Worm (Caenorhabditis elegans) whole organism, L4 larva: ENCODE data around the gene ZC443.4.
A peak's percentile ranks its signal among the peaks of the same experiment; 100 is the strongest.

Source experiments
- D1046.2 ChIP-seq: fragments of 200-800 bp; sonication (Bioruptor generic); IDR thresholded peaks from 2 replicates; pipeline ENCODE4 v1.3.6; 2022; ENCODE audit warnings: missing genetic modification characterization, missing compliant biosample characterization
- F44E2.7 ChIP-seq: fragments of 200-800 bp; sonication (Bioruptor generic); IDR thresholded peaks from 2 replicates; pipeline ENCODE4 v2.1.2; 2022; ENCODE audit warnings: missing genetic modification characterization, missing compliant biosample characterization
- T26A8.4 ChIP-seq: fragments of 200-800 bp; sonication (Bioruptor generic); IDR thresholded peaks from 2 replicates; pipeline ENCODE4 v1.3.6; 2022; ENCODE audit warnings: missing genetic modification characterization, missing compliant biosample characterization
- Y75B8A.6 ChIP-seq: fragments of 200-800 bp; sonication (Bioruptor generic); IDR thresholded peaks from 2 replicates; pipeline ENCODE4 v1.3.6; 2022; ENCODE audit warnings: missing genetic modification reagents, missing genetic modification characterization, missing compliant biosample characterization
- ZK337.2 ChIP-seq: fragments of 200-800 bp; sonication (Bioruptor generic); IDR thresholded peaks from 2 replicates; pipeline ENCODE4 v1.3.6; 2022; ENCODE audit warnings: missing genetic modification reagents, missing genetic modification characterization, missing compliant biosample characterization
- aly-2 ChIP-seq: sonication (generic microtip); optimal IDR thresholded peaks from 2 replicates; lab custom pipeline; 2018; ENCODE audit warnings: missing biosample characterization, missing genetic modification characterization
- ama-1 ChIP-seq: fragments of 150-350 bp; optimal IDR thresholded peaks from 2 replicates; lab custom pipeline; 2014; ENCODE audit warnings: inconsistent platforms, mixed read lengths
- arid-1 ChIP-seq: fragments of 200-800 bp; sonication (Bioruptor generic); conservative IDR thresholded peaks from 2 replicates; pipeline ENCODE4 v1.3.6; 2022; ENCODE audit warnings: missing genetic modification reagents, missing genetic modification characterization, missing compliant biosample characterization
- ceh-28 ChIP-seq: fragments of 150-350 bp; optimal IDR thresholded peaks from 2 replicates; lab custom pipeline; 2014; ENCODE audit warnings: missing biosample characterization, missing genetic modification reagents, missing genetic modification characterization
- daf-16 ChIP-seq, 3 experiments: sonication (generic microtip); optimal IDR thresholded peaks; 2 replicates each; lab custom pipeline; 2016 to 2017; ENCODE audit warnings: missing genetic modification characterization in 3 of 3, missing genetic modification reagents in 3 of 3, mild to moderate bottlenecking in 2 of 3, missing compliant biosample characterization in 2 of 3, missing biosample characterization in 1 of 3, moderate library complexity in 1 of 3
- daf-19 ChIP-seq: fragments of 200-800 bp; sonication (Bioruptor generic); conservative IDR thresholded peaks from 2 replicates; pipeline ENCODE4 v1.3.6; 2022; ENCODE audit warnings: missing genetic modification characterization, missing compliant biosample characterization
- dmd-6 ChIP-seq: fragments of 200-800 bp; sonication (Bioruptor generic); IDR thresholded peaks from 2 replicates; pipeline ENCODE4 v1.3.6; 2022; ENCODE audit warnings: missing genetic modification reagents, missing genetic modification characterization, missing compliant biosample characterization
- egl-43 ChIP-seq: fragments of 200-800 bp; sonication (Bioruptor generic); IDR thresholded peaks from 2 replicates; pipeline ENCODE4 v1.3.6; 2022; ENCODE audit warnings: missing genetic modification reagents, missing genetic modification characterization, missing compliant biosample characterization
- gei-8 ChIP-seq: fragments of 200-800 bp; sonication (Bioruptor generic); optimal IDR thresholded peaks from 2 replicates; lab custom pipeline; 2018; ENCODE audit warnings: mild to moderate bottlenecking, missing genetic modification characterization, missing compliant biosample characterization
- hlh-11 ChIP-seq: fragments of 200-800 bp; sonication (Bioruptor generic); optimal IDR thresholded peaks from 2 replicates; lab custom pipeline; 2018; ENCODE audit warnings: mild to moderate bottlenecking, missing genetic modification characterization, missing compliant biosample characterization
- hmg-1.1 ChIP-seq: fragments of 200-800 bp; sonication (Bioruptor generic); IDR thresholded peaks from 2 replicates; pipeline ENCODE4 v1.3.6; 2022; ENCODE audit warnings: missing genetic modification reagents, missing genetic modification characterization, missing compliant biosample characterization
- jun-1 ChIP-seq: fragments of 150-350 bp; optimal IDR thresholded peaks from 2 replicates; lab custom pipeline; 2014; ENCODE audit warnings: missing biosample characterization, missing genetic modification reagents, missing genetic modification characterization
- lim-7 ChIP-seq: fragments of 200-800 bp; sonication (Bioruptor generic); IDR thresholded peaks from 2 replicates; pipeline ENCODE4 v1.3.6; 2022; ENCODE audit warnings: missing genetic modification characterization, missing compliant biosample characterization
- lin-13 ChIP-seq: fragments of 150-350 bp; optimal IDR thresholded peaks from 2 replicates; lab custom pipeline; 2014; ENCODE audit warnings: missing biosample characterization, missing genetic modification reagents, missing genetic modification characterization
- lin-29 ChIP-seq: fragments of 200-800 bp; sonication (Bioruptor generic); IDR thresholded peaks from 2 replicates; pipeline ENCODE4 v1.3.6; 2022; ENCODE audit warnings: missing genetic modification reagents, missing genetic modification characterization, missing compliant biosample characterization
- lin-38 ChIP-seq: fragments of 200-800 bp; sonication (Bioruptor generic); IDR thresholded peaks from 2 replicates; pipeline ENCODE4 v1.3.6; 2022; ENCODE audit warnings: missing genetic modification reagents, missing genetic modification characterization, missing compliant biosample characterization
- lsy-2 ChIP-seq, 2 experiments: fragments of 150-350 bp in 1 of 2; sonication (generic microtip) in 1 of 2; optimal IDR thresholded peaks; 2 replicates each; lab custom pipeline; 2014 to 2017; ENCODE audit warnings: missing biosample characterization in 2 of 2, missing genetic modification characterization in 2 of 2
- mes-2 ChIP-seq: sonication (generic microtip); optimal IDR thresholded peaks from 2 replicates; lab custom pipeline; 2016; ENCODE audit warnings: missing genotype, mild to moderate bottlenecking, missing genetic modification characterization, missing compliant biosample characterization; ENCODE audit not compliant: poor library complexity, severe bottlenecking
- nhr-28 ChIP-seq: fragments of 150-350 bp; optimal IDR thresholded peaks from 2 replicates; lab custom pipeline; 2014; ENCODE audit warnings: missing biosample characterization, missing genetic modification characterization
- nhr-6 ChIP-seq: fragments of 150-350 bp; optimal IDR thresholded peaks from 2 replicates; lab custom pipeline; 2014; ENCODE audit warnings: missing biosample characterization, missing genetic modification characterization
- pha-4 ChIP-seq, 2 experiments: fragments of 150-350 bp in 1 of 2; fragments of 200-800 bp in 1 of 2; sonication (Bioruptor generic) in 1 of 2; IDR thresholded peaks in 1 of 2; optimal IDR thresholded peaks in 1 of 2; 2 replicates each; pipeline versions ENCODE4 v1.3.6 to Lab custom; 2014 to 2022; ENCODE audit warnings: missing genetic modification characterization in 2 of 2, missing genetic modification reagents in 2 of 2, missing biosample characterization in 1 of 2, missing compliant biosample characterization in 1 of 2
- set-16 ChIP-seq: fragments of 200-800 bp; sonication (Bioruptor generic); IDR thresholded peaks from 2 replicates; pipeline ENCODE4 v1.3.6; 2022; ENCODE audit warnings: missing genetic modification reagents, missing genetic modification characterization, missing compliant biosample characterization
- snpc-1.2 ChIP-seq: fragments of 200-800 bp; sonication (Bioruptor generic); IDR thresholded peaks from 2 replicates; pipeline ENCODE4 v1.3.6; 2022; ENCODE audit warnings: missing genetic modification reagents, missing genetic modification characterization, missing compliant biosample characterization
- spr-1 ChIP-seq: sonication (generic microtip); optimal IDR thresholded peaks from 2 replicates; lab custom pipeline; 2016; ENCODE audit warnings: mild to moderate bottlenecking, missing genetic modification characterization, missing compliant biosample characterization
- unc-62 ChIP-seq, 3 experiments: fragments of 150-350 bp in 1 of 3; sonication (generic microtip); optimal IDR thresholded peaks in 2 of 3; peaks in 1 of 3; 1 replicate in 1 of 3; 2 replicates in 2 of 3; lab custom pipeline; 2014 to 2017; ENCODE audit warnings: missing biosample characterization in 3 of 3, missing genetic modification characterization in 3 of 3, missing genetic modification reagents in 3 of 3, missing genotype in 1 of 3
- vab-7 ChIP-seq: fragments of 200-800 bp; sonication (Bioruptor generic); IDR thresholded peaks from 2 replicates; pipeline ENCODE4 v1.3.6; 2022; ENCODE audit warnings: missing genetic modification reagents, missing genetic modification characterization, missing compliant biosample characterization
- zag-1 ChIP-seq: fragments of 150-350 bp; optimal IDR thresholded peaks from 2 replicates; lab custom pipeline; 2014; ENCODE audit warnings: missing biosample characterization, missing genetic modification characterization
- zfp-3 ChIP-seq: fragments of 200-800 bp; sonication (Bioruptor generic); conservative IDR thresholded peaks from 2 replicates; pipeline ENCODE4 v1.3.6; 2022; ENCODE audit warnings: missing genetic modification reagents, missing genetic modification characterization, missing compliant biosample characterization
- ztf-7 ChIP-seq: fragments of 150-350 bp; optimal IDR thresholded peaks from 2 replicates; lab custom pipeline; 2014; ENCODE audit warnings: missing biosample characterization, missing genetic modification characterization

ZC443.4 gene

ce11 chrV:12814481-12814882 lies 5.2 kb downstream of the ZC443.4 start (continued):
- no peak for TF ChIP-seq jun-1 (tag; lab: Kevin White, UChicago)
- no peak for TF ChIP-seq lim-7
- TF ChIP-seq aly-2 (tag; lab: Kevin White, UChicago) = no peak
- no peak for TF ChIP-seq vab-7 (GFP tag; lab: Robert Waterston, UW)
- no peak for TF ChIP-seq spr-1
- no peak for TF ChIP-seq ceh-28 (tag; lab: Kevin White, UChicago)
- TF ChIP-seq ztf-7 (tag; lab: Kevin White, UChicago) = no peak
- no peak for TF ChIP-seq D1046.2 (GFP tag; lab: Robert Waterston, UW)
- TF ChIP-seq Y75B8A.6 (GFP tag; lab: Robert Waterston, UW) = no peak
- no peak for TF ChIP-seq ZK337.2 (GFP tag; lab: Robert Waterston, UW)
- no peak for TF ChIP-seq zag-1 (tag; lab: Kevin White, UChicago)
- TF ChIP-seq snpc-1.2 = 0 out of 2 replicates have a peak, but pooled peaks have one; percentile 15
- no peak for TF ChIP-seq arid-1 (GFP tag; lab: Robert Waterston, UW)
- peak; percentile 12 for TF ChIP-seq nhr-28 (tag; lab: Kevin White, UChicago)
- TF ChIP-seq ama-1 (lab: Kevin White, UChicago) = peak; percentile 10
- TF ChIP-seq lin-38 (GFP tag; lab: Robert Waterston, UW) = 0 out of 2 replicates have a peak, but pooled peaks have one; percentile 19
- TF ChIP-seq lin-13 (GFP tag; lab: Kevin White, UChicago) = no peak
- TF ChIP-seq egl-43 (GFP tag; lab: Robert Waterston, UW) = no peak; the same call in 1 of the 2 replicates
- peak; percentile 9 for TF ChIP-seq gei-8 (GFP tag; lab: Kevin White, UChicago)
- TF ChIP-seq lin-29 = no peak
- no peak for TF ChIP-seq T26A8.4 (GFP tag; lab: Robert Waterston, UW)
- TF ChIP-seq daf-19 = no peak
- TF ChIP-seq pha-4 (GFP tag; IDR thresholded peaks at IDR 0.05; lab: Robert Waterston, UW) = no peak
- no peak for TF ChIP-seq pha-4 (tag; optimal IDR thresholded peaks at IDR 0.05; lab: Kevin White, UChicago)
- peak; percentile 70; the same call in 1 of the 2 replicates for TF ChIP-seq hmg-1.1
- peak; percentile 13 for TF ChIP-seq mes-2 (tag; lab: Kevin White, UChicago)
- TF ChIP-seq lsy-2 (tag; optimal IDR thresholded peaks at IDR 0.05; lab: Kevin White, UChicago) = peak; percentile 53 to 64
- TF ChIP-seq daf-16 (GFP tag; optimal IDR thresholded peaks at IDR 0.05; lab: Kevin White, UChicago) = peak in 1 of 2 experiments; percentile 50
- peak; percentile 30 for TF ChIP-seq daf-16 (tag; optimal IDR thresholded peaks at IDR 0.05; lab: Kevin White, UChicago)
- TF ChIP-seq hlh-11 = peak; percentile 90
- TF ChIP-seq, all 104 proteins: peak for 27

- no peak for TF ChIP-seq lin-38 (GFP tag; lab: Robert Waterston, UW)
- TF ChIP-seq F44E2.7 (GFP tag; lab: Robert Waterston, UW) = no peak
- no peak for TF ChIP-seq set-16 (GFP tag; lab: Robert Waterston, UW)
- TF ChIP-seq nhr-6 (tag; lab: Kevin White, UChicago) = no peak
- no peak for TF ChIP-seq vab-7 (GFP tag; lab: Robert Waterston, UW)
Measured at ce11 chrV:12814022-12814421, 5.7 kb downstream of the ZC443.4 start, which contains the start of gene ZC443.3. Gene ZC443.3 (minus strand): TSS chrV:12814122.

ce11 chrV:12811810-12812209 lies 7.9 kb downstream of the ZC443.4 start:
- TF ChIP-seq T26A8.4 (GFP tag; lab: Robert Waterston, UW) (peak; percentile 40), ama-1 (lab: Kevin White, UChicago) (peak; percentile 13), zfp-3 (GFP tag; lab: Robert Waterston, UW) (peak; percentile 6; the same call in 1 of the 2 replicates), nhr-6 (tag; lab: Kevin White, UChicago) (no peak), hmg-1.1 (0 out of 2 replicates have a peak, but pooled peaks have one; percentile 15)

- TF ChIP-seq dmd-6 (GFP tag; lab: Robert Waterston, UW) (no peak), unc-62 (GFP tag; optimal IDR thresholded peaks at IDR 0.05 in 1 of 2; lab: Kevin White, UChicago) (peak in 1 of 2 experiments; percentile 1), unc-62 (tag; optimal IDR thresholded peaks at IDR 0.05; lab: Kevin White, UChicago) (no peak)
- TF ChIP-seq, all 104 proteins: peak for 1
Measured at ce11 chrV:12811126-12811525, 8.6 kb downstream of the ZC443.4 start, which contains the start of gene ZC443.2. Gene ZC443.2 (minus strand): TSS chrV:12811192.
